Worm (Caenorhabditis elegans) whole organism, L3 larva: ENCODE data around the gene F38B6.7.

ENCODE experiments used
- ama-1 ChIP-seq: fragments of 150-350 bp; optimal IDR thresholded peaks from 2 replicates; lab custom pipeline; 2018
- ceh-16 ChIP-seq: sonication (generic microtip); optimal IDR thresholded peaks from 2 replicates; lab custom pipeline; 2017; ENCODE audit warnings: missing biosample characterization, missing genetic modification characterization
- ceh-28 ChIP-seq: fragments of 150-350 bp; optimal IDR thresholded peaks from 2 replicates; lab custom pipeline; 2014; ENCODE audit warnings: missing biosample characterization, missing genetic modification reagents, missing genetic modification characterization
- ceh-9 ChIP-seq: sonication (generic microtip); optimal IDR thresholded peaks from 2 replicates; lab custom pipeline; 2018; ENCODE audit warnings: missing biosample characterization, missing genetic modification characterization
- egl-27 ChIP-seq: sonication (generic microtip); optimal IDR thresholded peaks from 4 replicates; lab custom pipeline; 2017; ENCODE audit warnings: missing biosample characterization, missing genetic modification reagents, missing genetic modification characterization
- egl-5 ChIP-seq: fragments of 150-350 bp; optimal IDR thresholded peaks from 2 replicates; lab custom pipeline; 2017; ENCODE audit warnings: missing biosample characterization, missing genetic modification reagents, missing genetic modification characterization, inconsistent platforms
- elt-3 ChIP-seq, 3 experiments: fragments of 150-350 bp in 1 of 3; sonication (generic microtip) in 2 of 3; optimal IDR thresholded peaks; 2 replicates in 2 of 3; 4 replicates in 1 of 3; lab custom pipeline; 2014 to 2017; ENCODE audit warnings: missing biosample characterization in 3 of 3, missing genetic modification characterization in 3 of 3
- fkh-10 ChIP-seq: sonication (generic microtip); optimal IDR thresholded peaks from 2 replicates; lab custom pipeline; 2017; ENCODE audit warnings: missing biosample characterization, missing genetic modification reagents, missing genetic modification characterization
- hmg-11 ChIP-seq: sonication (generic microtip); optimal IDR thresholded peaks from 2 replicates; lab custom pipeline; 2016; ENCODE audit warnings: missing genetic modification characterization, missing compliant biosample characterization
- lin-15B ChIP-seq: fragments of 150-350 bp; optimal IDR thresholded peaks from 2 replicates; lab custom pipeline; 2014; ENCODE audit warnings: missing biosample characterization, missing genetic modification characterization
- lin-39 ChIP-seq: fragments of 150-350 bp; optimal IDR thresholded peaks from 2 replicates; lab custom pipeline; 2018; ENCODE audit warnings: missing biosample characterization, missing genetic modification reagents, missing genetic modification characterization
- lsy-12 ChIP-seq: sonication (generic microtip); optimal IDR thresholded peaks from 2 replicates; lab custom pipeline; 2016; ENCODE audit warnings: mild to moderate bottlenecking, missing genetic modification characterization, missing compliant biosample characterization
- mdl-1 ChIP-seq: fragments of 150-350 bp; optimal IDR thresholded peaks from 2 replicates; lab custom pipeline; 2014; ENCODE audit warnings: missing biosample characterization, missing genetic modification characterization
- mml-1 ChIP-seq: fragments of 150-350 bp; sonication (generic microtip); optimal IDR thresholded peaks from 3 replicates; lab custom pipeline; 2014; ENCODE audit warnings: missing biosample characterization, missing genetic modification characterization
- nfya-1 ChIP-seq: sonication (generic microtip); optimal IDR thresholded peaks from 2 replicates; lab custom pipeline; 2017; ENCODE audit warnings: missing genetic modification characterization, mild to moderate bottlenecking, missing compliant biosample characterization, antibody characterized with exemption, moderate library complexity; ENCODE audit not compliant: insufficient read depth
- nhr-11 ChIP-seq: fragments of 150-350 bp; optimal IDR thresholded peaks from 2 replicates; lab custom pipeline; 2014; ENCODE audit warnings: missing biosample characterization, missing genetic modification characterization
- nhr-12 ChIP-seq: fragments of 150-350 bp; optimal IDR thresholded peaks from 2 replicates; lab custom pipeline; 2014; ENCODE audit warnings: missing biosample characterization, missing genetic modification characterization
- nhr-23 ChIP-seq: fragments of 150-350 bp; optimal IDR thresholded peaks from 2 replicates; lab custom pipeline; 2014; ENCODE audit warnings: missing biosample characterization, missing genetic modification reagents, missing genetic modification characterization
- nhr-25 ChIP-seq: sonication (generic microtip); optimal IDR thresholded peaks from 2 replicates; lab custom pipeline; 2017; ENCODE audit warnings: missing biosample characterization, missing genetic modification characterization
- nhr-28 ChIP-seq: fragments of 150-350 bp; optimal IDR thresholded peaks from 2 replicates; lab custom pipeline; 2014; ENCODE audit warnings: missing biosample characterization, missing genetic modification characterization
- nhr-43 ChIP-seq: sonication (generic microtip); optimal IDR thresholded peaks from 2 replicates; lab custom pipeline; 2016; ENCODE audit warnings: mild to moderate bottlenecking, missing genetic modification characterization, missing compliant biosample characterization; ENCODE audit not compliant: poor library complexity, severe bottlenecking
- nhr-67 ChIP-seq: fragments of 150-350 bp; optimal IDR thresholded peaks from 2 replicates; lab custom pipeline; 2014; ENCODE audit warnings: missing biosample characterization, missing genetic modification characterization
- nhr-77 ChIP-seq: fragments of 150-350 bp; optimal IDR thresholded peaks from 2 replicates; lab custom pipeline; 2014; ENCODE audit warnings: missing biosample characterization, missing genetic modification characterization
- pha-4 ChIP-seq: fragments of 150-350 bp; optimal IDR thresholded peaks from 2 replicates; lab custom pipeline; 2014; ENCODE audit warnings: missing biosample characterization, missing genetic modification reagents, missing genetic modification characterization
- sea-2 ChIP-seq: fragments of 150-350 bp; sonication (generic microtip); optimal IDR thresholded peaks from 4 replicates; lab custom pipeline; 2014; ENCODE audit warnings: missing biosample characterization, missing genetic modification reagents, missing genetic modification characterization
- skn-1 ChIP-seq: fragments of 150-350 bp; optimal IDR thresholded peaks from 2 replicates; lab custom pipeline; 2014; ENCODE audit warnings: missing biosample characterization, missing genetic modification characterization
- snpc-4 ChIP-seq: fragments of 150-350 bp; optimal IDR thresholded peaks from 2 replicates; lab custom pipeline; 2014; ENCODE audit warnings: missing biosample characterization, missing genetic modification characterization
- tbx-2 ChIP-seq: sonication (generic microtip); optimal IDR thresholded peaks from 2 replicates; lab custom pipeline; 2016; ENCODE audit warnings: mild to moderate bottlenecking, missing genetic modification characterization, missing compliant biosample characterization
- unc-39 ChIP-seq: sonication (generic microtip); optimal IDR thresholded peaks from 4 replicates; lab custom pipeline; 2017; ENCODE audit warnings: missing biosample characterization, missing genetic modification characterization
- unc-62 ChIP-seq: fragments of 150-350 bp; sonication (generic microtip); optimal IDR thresholded peaks from 4 replicates; lab custom pipeline; 2014; ENCODE audit warnings: missing biosample characterization, missing genetic modification reagents, missing genetic modification characterization
- zag-1 ChIP-seq: fragments of 150-350 bp; optimal IDR thresholded peaks from 2 replicates; lab custom pipeline; 2014; ENCODE audit warnings: missing biosample characterization, missing genetic modification characterization
- ztf-11 ChIP-seq: fragments of 150-350 bp; optimal IDR thresholded peaks from 2 replicates; lab custom pipeline; 2014; ENCODE audit warnings: missing biosample characterization, missing genetic modification characterization

Gene F38B6.7

ce11 chrX:6742011-6742683, 44.0 kb upstream of the F38B6.7 start, which contains the start of gene mdl-1 (continued):
- TF ChIP-seq hmg-11 (tag; lab: Kevin White, UChicago) (peak; percentile 74), skn-1 (tag; lab: Kevin White, UChicago) (peak; percentile 40), nhr-77 (tag; lab: Kevin White, UChicago) (no peak), pha-4 (tag; lab: Kevin White, UChicago) (peak; percentile 94), tbx-2 (tag; lab: Kevin White, UChicago) (peak; percentile 48), fkh-10 (peak; percentile 20), zag-1 (tag; lab: Kevin White, UChicago) (no peak), egl-5 (tag; lab: Kevin White, UChicago) (no peak)

- TF ChIP-seq sea-2 (GFP tag; lab: Kevin White, UChicago) (no peak), nfya-1 (tag; lab: Kevin White, UChicago) (peak; percentile 47), mdl-1 (tag; lab: Kevin White, UChicago) (peak; percentile 66), lsy-12 (tag; lab: Kevin White, UChicago) (no peak), mml-1 (peak; percentile 32), unc-62 (peak; percentile 79), ama-1 (lab: Kevin White, UChicago) (peak; percentile 57), ceh-16 (tag; lab: Kevin White, UChicago) (no peak), nhr-23 (tag; lab: Kevin White, UChicago) (peak; percentile 96), nhr-25 (tag; lab: Kevin White, UChicago) (peak; percentile 97), nhr-43 (peak; percentile 95), elt-3 (tag; optimal IDR thresholded peaks at IDR 0.05; lab: Kevin White, UChicago) (peak in 1 of 3 experiments; percentile 23)
- TF ChIP-seq, all 47 proteins: peak for 9
Observed at ce11 chrX:6741532-6741931, 43.4 kb upstream of the F38B6.7 start.

- TF ChIP-seq egl-5 (tag; lab: Kevin White, UChicago), result peak; percentile 22
- peak; percentile 19 for TF ChIP-seq ceh-28 (tag; lab: Kevin White, UChicago)
- peak; percentile 78 for TF ChIP-seq mml-1
- TF ChIP-seq pha-4 (tag; lab: Kevin White, UChicago), result peak; percentile 81
- no peak for TF ChIP-seq nhr-67
- no peak for TF ChIP-seq lin-15B (tag; lab: Kevin White, UChicago)
- TF ChIP-seq nhr-12 (tag; lab: Kevin White, UChicago), result no peak
- TF ChIP-seq ceh-16 (tag; lab: Kevin White, UChicago), result no peak
- peak; percentile 76 for TF ChIP-seq nhr-11 (tag; lab: Kevin White, UChicago)
- peak; percentile 61 for TF ChIP-seq nhr-43
- TF ChIP-seq ceh-9 (tag; lab: Kevin White, UChicago), result no peak
- TF ChIP-seq egl-27, result no peak
- no peak for TF ChIP-seq tbx-2 (tag; lab: Kevin White, UChicago)
- no peak for TF ChIP-seq nhr-28
- TF ChIP-seq snpc-4 (tag; lab: Kevin White, UChicago), result no peak
Observed at ce11 chrX:6740983-6741365, 42.8 kb upstream of the F38B6.7 start.

ce11 chrX:6740282-6740982, 42.3 kb upstream of the F38B6.7 start:
- TF ChIP-seq elt-3 (tag; optimal IDR thresholded peaks at IDR 0.05; lab: Kevin White, UChicago) (no peak), unc-39 (no peak), nhr-77 (tag; lab: Kevin White, UChicago) (no peak), nhr-12 (tag; lab: Kevin White, UChicago) (no peak), ztf-11 (tag; lab: Kevin White, UChicago) (no peak), pha-4 (tag; lab: Kevin White, UChicago) (peak; percentile 0), nhr-11 (tag; lab: Kevin White, UChicago) (no peak), nhr-43 (no peak), fkh-10 (peak; percentile 7), mdl-1 (tag; lab: Kevin White, UChicago) (peak; percentile 95), nhr-67 (no peak), nhr-23 (tag; lab: Kevin White, UChicago) (no peak), sea-2 (GFP tag; lab: Kevin White, UChicago) (no peak), hmg-11 (tag; lab: Kevin White, UChicago) (peak; percentile 38), unc-62 (peak; percentile 19), snpc-4 (tag; lab: Kevin White, UChicago) (no peak), lin-39 (tag; lab: Kevin White, UChicago) (peak; percentile 42), ceh-28 (tag; lab: Kevin White, UChicago) (no peak), nfya-1 (tag; lab: Kevin White, UChicago) (peak; percentile 49), tbx-2 (tag; lab: Kevin White, UChicago) (no peak)
